Fruit fly (Drosophila melanogaster) whole organism, pupa: ENCODE data around the gene CG12171.

Experiments used
- CG15710 ChIP-seq: fragments of 200-800 bp; sonication (Bioruptor generic); optimal IDR thresholded peaks from 2 replicates; lab custom pipeline; 2018; ENCODE audit warnings: missing biosample characterization, mild to moderate bottlenecking, missing genetic modification characterization, moderate library complexity
- CG32121 ChIP-seq: fragments of 200-800 bp; sonication (Bioruptor generic); IDR thresholded peaks from 2 replicates; pipeline ENCODE4 v1.3.6; 2022; ENCODE audit warnings: missing biosample characterization, missing genetic modification characterization
- CG34367 ChIP-seq: fragments of 200-800 bp; sonication (Bioruptor generic); optimal IDR thresholded peaks from 2 replicates; lab custom pipeline; 2018; ENCODE audit warnings: missing biosample characterization, mild to moderate bottlenecking, missing genetic modification characterization
- CG4496 ChIP-seq: fragments of 200-800 bp; sonication (Bioruptor generic); IDR thresholded peaks from 3 replicates; pipeline ENCODE4 v1.3.6; 2022; ENCODE audit warnings: missing biosample characterization, missing genetic modification characterization
- EcR ChIP-seq: fragments of 200-800 bp; sonication (Bioruptor generic); optimal IDR thresholded peaks from 3 replicates; lab custom pipeline; 2019; ENCODE audit warnings: missing biosample characterization, missing genetic modification characterization, mild to moderate bottlenecking, moderate library complexity, missing genetic modification reagents
- Ets98B ChIP-seq: fragments of 200-800 bp; sonication (Bioruptor generic); IDR thresholded peaks from 2 replicates; pipeline ENCODE4 v1.3.6; 2022; ENCODE audit warnings: missing biosample characterization, missing genetic modification characterization
- rn ChIP-seq: fragments of 200-800 bp; sonication (Bioruptor generic); IDR thresholded peaks from 2 replicates; pipeline ENCODE4 v1.3.6; 2022; ENCODE audit warnings: missing biosample characterization, missing genetic modification characterization

DNA sequence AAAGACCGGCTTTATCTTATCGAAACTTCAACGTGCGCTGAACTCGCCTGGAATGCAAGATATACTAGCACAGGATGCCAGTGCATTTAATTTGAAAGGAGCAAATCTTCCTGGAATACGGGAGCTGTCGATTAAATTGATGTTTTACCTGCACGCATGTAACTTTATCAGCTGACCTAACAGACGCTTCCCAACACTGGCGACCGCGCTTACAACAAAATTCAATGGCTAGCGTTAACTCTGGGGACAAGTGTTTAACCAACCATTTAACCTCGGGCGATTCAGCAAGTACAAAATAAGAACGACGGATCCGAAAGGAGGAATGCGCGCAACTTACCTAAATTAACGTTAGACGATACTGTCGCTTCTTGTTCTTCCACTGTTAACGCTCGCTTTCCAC is 21.7 kb upstream of the CG12171 start:
- no peak for TF ChIP-seq CG34367 (tag; lab: Kevin White, UChicago)
- no peak for TF ChIP-seq EcR (GFP tag; lab: Kevin White, UChicago)
- no peak for TF ChIP-seq CG32121 (GFP tag; lab: Robert Waterston, UW)
- no peak for TF ChIP-seq rn (GFP tag; lab: Robert Waterston, UW)
- TF ChIP-seq CG15710 (tag; lab: Kevin White, UChicago), result no peak
- TF ChIP-seq CG4496 (GFP tag; lab: Robert Waterston, UW), result no peak
- no peak for TF ChIP-seq Ets98B (GFP tag; lab: Robert Waterston, UW)
